Worm (Caenorhabditis elegans): ENCODE data around the gene mmab-1.

- no peak for TF ChIP-seq lin-13 (tag; optimal IDR thresholded peaks at IDR 0.05)
- TF ChIP-seq nhr-12 (tag; optimal IDR thresholded peaks at IDR 0.05), result no peak
- no peak for TF ChIP-seq unc-62 (GFP tag; optimal IDR thresholded peaks at IDR 0.05)
- no peak for TF ChIP-seq ztf-11 (tag; optimal IDR thresholded peaks at IDR 0.05)
- no peak for TF ChIP-seq mab-5 (tag; optimal IDR thresholded peaks at IDR 0.05)
Observed at ce11 chrIII:4890997-4891396, 30.9 kb downstream of the mmab-1 start, which contains the start of gene F26F4.5.
